Worm (Caenorhabditis elegans) whole organism, L4 larva: ENCODE results near the gene shw-1.

ENCODE experiments used
- F49E8.2 ChIP-seq: sonication (generic microtip); optimal IDR thresholded peaks from 2 replicates; lab custom pipeline; 2016; ENCODE audit warnings: missing compliant biosample characterization, mild to moderate bottlenecking, missing genetic modification characterization, borderline replicate concordance
- Y48G9A.11 ChIP-seq: fragments of 200-800 bp; sonication (Bioruptor generic); IDR thresholded peaks from 2 replicates; pipeline ENCODE4 v1.3.6; 2022; ENCODE audit warnings: missing genetic modification reagents, missing genetic modification characterization, missing compliant biosample characterization
- ama-1 ChIP-seq: fragments of 150-350 bp; optimal IDR thresholded peaks from 2 replicates; lab custom pipeline; 2014; ENCODE audit warnings: inconsistent platforms, mixed read lengths
- ceh-28 ChIP-seq: fragments of 150-350 bp; optimal IDR thresholded peaks from 2 replicates; lab custom pipeline; 2014; ENCODE audit warnings: missing biosample characterization, missing genetic modification reagents, missing genetic modification characterization
- ceh-44 ChIP-seq: fragments of 200-800 bp; sonication (Bioruptor generic); IDR thresholded peaks from 2 replicates; pipeline ENCODE4 v1.3.6; 2022; ENCODE audit warnings: missing genetic modification reagents, missing genetic modification characterization, missing compliant biosample characterization
- ctbp-1 ChIP-seq: fragments of 200-800 bp; sonication (Bioruptor generic); IDR thresholded peaks from 2 replicates; pipeline ENCODE4 v1.3.6; 2022; ENCODE audit warnings: missing genetic modification reagents, missing genetic modification characterization, missing compliant biosample characterization
- daf-16 ChIP-seq, 3 experiments: sonication (generic microtip); optimal IDR thresholded peaks; 2 replicates each; lab custom pipeline; 2016 to 2017; ENCODE audit warnings: missing genetic modification characterization in 3 of 3, missing genetic modification reagents in 3 of 3, mild to moderate bottlenecking in 2 of 3, missing compliant biosample characterization in 2 of 3, missing biosample characterization in 1 of 3, moderate library complexity in 1 of 3
- dmd-6 ChIP-seq: fragments of 200-800 bp; sonication (Bioruptor generic); IDR thresholded peaks from 2 replicates; pipeline ENCODE4 v1.3.6; 2022; ENCODE audit warnings: missing genetic modification reagents, missing genetic modification characterization, missing compliant biosample characterization
- dmd-9 ChIP-seq: fragments of 200-800 bp; sonication (Bioruptor generic); IDR thresholded peaks from 2 replicates; pipeline ENCODE4 v1.3.6; 2022; ENCODE audit warnings: missing genetic modification reagents, missing genetic modification characterization, missing compliant biosample characterization
- dve-1 ChIP-seq: sonication (generic microtip); optimal IDR thresholded peaks from 2 replicates; lab custom pipeline; 2017; ENCODE audit warnings: antibody characterized with exemption, mild to moderate bottlenecking, missing genetic modification characterization, missing compliant biosample characterization; ENCODE audit not compliant: insufficient read depth
- egl-27 ChIP-seq: sonication (generic microtip); optimal IDR thresholded peaks from 3 replicates; lab custom pipeline; 2017; ENCODE audit warnings: missing biosample characterization, missing genetic modification reagents, missing genetic modification characterization
- egl-43 ChIP-seq: fragments of 200-800 bp; sonication (Bioruptor generic); IDR thresholded peaks from 2 replicates; pipeline ENCODE4 v1.3.6; 2022; ENCODE audit warnings: missing genetic modification reagents, missing genetic modification characterization, missing compliant biosample characterization
- fos-1 ChIP-seq: fragments of 150-350 bp; optimal IDR thresholded peaks from 2 replicates; lab custom pipeline; 2014; ENCODE audit warnings: missing biosample characterization, missing genetic modification characterization
- hlh-11 ChIP-seq: fragments of 200-800 bp; sonication (Bioruptor generic); optimal IDR thresholded peaks from 2 replicates; lab custom pipeline; 2018; ENCODE audit warnings: mild to moderate bottlenecking, missing genetic modification characterization, missing compliant biosample characterization
- hlh-30 ChIP-seq: sonication (generic microtip); optimal IDR thresholded peaks from 2 replicates; lab custom pipeline; 2017; ENCODE audit warnings: antibody characterized with exemption, mild to moderate bottlenecking, missing genetic modification characterization, missing compliant biosample characterization; ENCODE audit not compliant: insufficient read depth
- lir-3 ChIP-seq: sonication (generic microtip); optimal IDR thresholded peaks from 2 replicates; lab custom pipeline; 2016; ENCODE audit warnings: mild to moderate bottlenecking, missing genetic modification characterization, missing compliant biosample characterization
- lsy-2 ChIP-seq, 2 experiments: fragments of 150-350 bp in 1 of 2; sonication (generic microtip) in 1 of 2; optimal IDR thresholded peaks; 2 replicates each; lab custom pipeline; 2014 to 2017; ENCODE audit warnings: missing biosample characterization in 2 of 2, missing genetic modification characterization in 2 of 2
- madf-9 ChIP-seq: fragments of 200-800 bp; sonication (Bioruptor generic); conservative IDR thresholded peaks from 2 replicates; pipeline ENCODE4 v1.3.6; 2022; ENCODE audit warnings: missing genetic modification reagents, missing genetic modification characterization, missing compliant biosample characterization
- mdl-1 ChIP-seq, 2 experiments: fragments of 150-350 bp in 1 of 2; sonication (generic microtip) in 1 of 2; optimal IDR thresholded peaks; 2 replicates each; lab custom pipeline; 2014 to 2017; ENCODE audit warnings: missing biosample characterization in 2 of 2, missing genetic modification characterization in 2 of 2
- mxl-3 ChIP-seq: fragments of 200-800 bp; sonication (Bioruptor generic); optimal IDR thresholded peaks from 2 replicates; lab custom pipeline; 2018; ENCODE audit warnings: mild to moderate bottlenecking, missing genetic modification characterization, missing compliant biosample characterization
- nhr-25 ChIP-seq: sonication (generic microtip); optimal IDR thresholded peaks from 2 replicates; lab custom pipeline; 2017; ENCODE audit warnings: missing genetic modification characterization, mild to moderate bottlenecking, missing compliant biosample characterization, antibody characterized with exemption, moderate library complexity, borderline replicate concordance; ENCODE audit not compliant: insufficient read depth
- nhr-28 ChIP-seq: fragments of 150-350 bp; optimal IDR thresholded peaks from 2 replicates; lab custom pipeline; 2014; ENCODE audit warnings: missing biosample characterization, missing genetic modification characterization
- nhr-41 ChIP-seq: fragments of 200-800 bp; sonication (Bioruptor generic); IDR thresholded peaks from 2 replicates; pipeline ENCODE4 v1.3.6; 2022; ENCODE audit warnings: missing genetic modification reagents, missing genetic modification characterization, missing compliant biosample characterization
- nhr-42 ChIP-seq: fragments of 200-800 bp; sonication (Bioruptor generic); IDR thresholded peaks from 2 replicates; pipeline ENCODE4 v1.3.6; 2022; ENCODE audit warnings: missing genetic modification characterization, missing compliant biosample characterization
- nhr-48 ChIP-seq: sonication (generic microtip); optimal IDR thresholded peaks from 2 replicates; lab custom pipeline; 2016; ENCODE audit warnings: mild to moderate bottlenecking, missing genetic modification characterization, missing compliant biosample characterization
- nhr-6 ChIP-seq: fragments of 150-350 bp; optimal IDR thresholded peaks from 2 replicates; lab custom pipeline; 2014; ENCODE audit warnings: missing biosample characterization, missing genetic modification characterization
- nhr-77 ChIP-seq: fragments of 150-350 bp; optimal IDR thresholded peaks from 2 replicates; lab custom pipeline; 2014; ENCODE audit warnings: missing biosample characterization, missing genetic modification characterization
- php-3 ChIP-seq: fragments of 200-800 bp; sonication (Bioruptor generic); IDR thresholded peaks from 2 replicates; pipeline ENCODE4 v1.3.6; 2022; ENCODE audit warnings: missing genetic modification reagents, missing genetic modification characterization, missing compliant biosample characterization
- saeg-2 ChIP-seq: fragments of 200-800 bp; sonication (Bioruptor generic); IDR thresholded peaks from 2 replicates; pipeline ENCODE4 v1.3.6; 2022; ENCODE audit warnings: missing genetic modification reagents, missing genetic modification characterization, missing compliant biosample characterization
- sdz-12 ChIP-seq: fragments of 200-800 bp; sonication (Bioruptor generic); optimal IDR thresholded peaks from 2 replicates; lab custom pipeline; 2018; ENCODE audit warnings: mild to moderate bottlenecking, missing genetic modification characterization, missing compliant biosample characterization
- tra-1 ChIP-seq: fragments of 200-800 bp; sonication (Bioruptor generic); IDR thresholded peaks from 2 replicates; pipeline ENCODE4 v1.3.6; 2022; ENCODE audit warnings: missing genetic modification reagents, missing genetic modification characterization, missing compliant biosample characterization
- unc-62 ChIP-seq, 3 experiments: fragments of 150-350 bp in 1 of 3; sonication (generic microtip); optimal IDR thresholded peaks in 2 of 3; peaks in 1 of 3; 1 replicate in 1 of 3; 2 replicates in 2 of 3; lab custom pipeline; 2014 to 2017; ENCODE audit warnings: missing biosample characterization in 3 of 3, missing genetic modification characterization in 3 of 3, missing genetic modification reagents in 3 of 3, missing genotype in 1 of 3

The shw-1 gene

DNA sequence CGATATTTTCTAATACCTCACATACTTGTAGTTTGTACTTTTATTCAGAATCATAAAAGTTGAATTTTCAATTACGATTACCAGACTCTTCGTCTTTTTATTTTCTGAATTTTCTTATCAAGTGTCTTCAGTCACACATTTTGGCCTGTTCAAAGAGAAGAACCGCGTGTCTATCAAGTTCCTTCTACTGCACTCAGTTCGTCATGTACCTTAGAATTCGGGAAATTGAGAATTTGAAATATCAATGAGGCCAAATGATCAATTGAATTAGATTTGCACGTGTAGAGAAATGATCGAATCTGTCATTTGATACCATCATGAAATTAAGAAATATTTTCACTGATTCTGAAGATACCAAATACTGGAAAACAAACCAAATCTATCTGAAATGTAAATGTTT, 57.7 kb downstream of the shw-1 start:
- TF ChIP-seq nhr-48 (tag; lab: Kevin White, UChicago) (peak; percentile 85), nhr-42 (GFP tag; lab: Robert Waterston, UW) (no peak), hlh-11 (peak; percentile 7), mdl-1 (tag; optimal IDR thresholded peaks at IDR 0.05; lab: Kevin White, UChicago) (peak in 1 of 2 experiments; percentile 34), unc-62 (GFP tag; optimal IDR thresholded peaks at IDR 0.05 in 1 of 2; lab: Kevin White, UChicago) (peak in 1 of 2 experiments; percentile 67), unc-62 (tag; optimal IDR thresholded peaks at IDR 0.05; lab: Kevin White, UChicago) (no peak), hlh-30 (tag; lab: Kevin White, UChicago) (peak; percentile 69), nhr-28 (tag; lab: Kevin White, UChicago) (peak; percentile 65), mxl-3 (GFP tag; lab: Kevin White, UChicago) (peak; percentile 75), Y48G9A.11 (GFP tag; lab: Robert Waterston, UW) (no peak), lir-3 (tag; lab: Kevin White, UChicago) (no peak), nhr-25 (tag; lab: Kevin White, UChicago) (peak; percentile 20), lsy-2 (tag; optimal IDR thresholded peaks at IDR 0.05; lab: Kevin White, UChicago) (peak in 1 of 2 experiments; percentile 8), dmd-6 (GFP tag; lab: Robert Waterston, UW) (peak; percentile 71), tra-1 (GFP tag; lab: Robert Waterston, UW) (no peak), fos-1 (tag; lab: Kevin White, UChicago) (no peak), dve-1 (tag; lab: Kevin White, UChicago) (peak; percentile 21), ceh-28 (tag; lab: Kevin White, UChicago) (no peak), saeg-2 (no peak)

DNA sequence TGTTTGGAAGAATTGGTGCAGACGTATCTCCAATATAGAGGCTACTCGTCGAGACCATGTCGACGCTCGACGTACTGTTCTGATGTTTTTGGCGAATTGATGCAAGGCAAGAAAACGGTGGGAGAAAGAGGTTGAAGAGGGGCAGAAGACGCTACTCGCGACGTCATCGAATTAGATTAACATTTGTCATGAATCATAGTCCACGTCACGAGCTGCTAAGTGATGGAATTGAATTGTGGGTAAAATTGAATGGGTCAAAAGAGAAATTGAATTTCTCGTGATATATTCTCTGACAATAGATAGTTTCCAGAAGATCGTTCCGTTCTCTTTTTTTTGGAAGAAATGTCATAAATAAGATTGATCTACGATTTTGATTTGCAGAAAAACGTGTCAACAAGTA, 61.6 kb downstream of the shw-1 start:
- peak in 1 of 2 experiments; percentile 7 for TF ChIP-seq unc-62 (GFP tag; optimal IDR thresholded peaks at IDR 0.05 in 1 of 2; lab: Kevin White, UChicago)
- TF ChIP-seq unc-62 (tag; optimal IDR thresholded peaks at IDR 0.05; lab: Kevin White, UChicago), result no peak
- TF ChIP-seq mxl-3 (GFP tag; lab: Kevin White, UChicago), result peak; percentile 27
- TF ChIP-seq nhr-25 (tag; lab: Kevin White, UChicago), result peak; percentile 2
- TF ChIP-seq hlh-11, result peak; percentile 50
- peak; percentile 48 for TF ChIP-seq dmd-6 (GFP tag; lab: Robert Waterston, UW)
- no peak for TF ChIP-seq ceh-44
- TF ChIP-seq php-3 (GFP tag; lab: Robert Waterston, UW), result no peak
- TF ChIP-seq nhr-28 (tag; lab: Kevin White, UChicago), result peak; percentile 12
- 0 out of 2 replicates have a peak, but pooled peaks have one; percentile 15 for TF ChIP-seq tra-1 (GFP tag; lab: Robert Waterston, UW)
- peak; percentile 70 for TF ChIP-seq hlh-30 (tag; lab: Kevin White, UChicago)
- no peak for TF ChIP-seq dmd-9 (GFP tag; lab: Robert Waterston, UW)

DNA sequence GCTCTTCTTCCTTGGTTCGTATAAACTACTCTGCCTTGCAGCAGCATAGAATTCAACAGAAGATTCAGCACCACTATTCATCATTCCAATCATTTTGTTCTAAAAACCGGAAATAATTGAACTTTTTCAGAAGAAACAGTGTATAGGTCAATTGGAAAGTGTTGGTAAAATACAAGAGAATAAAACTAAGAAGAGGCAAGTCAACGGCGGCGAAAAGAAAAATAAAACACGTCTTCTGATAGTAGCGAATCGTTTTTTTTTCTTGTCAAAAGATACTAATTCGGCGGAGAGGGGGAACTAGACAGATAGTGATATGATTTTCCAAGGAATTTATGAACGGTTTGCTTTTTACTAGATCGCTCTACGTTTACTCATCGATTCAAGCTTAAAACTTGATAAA, 62.2 kb downstream of the shw-1 start, which contains the start of gene F35C11.6:
F35C11.6 (minus strand) TSS at position 101 of the 400 bp plus-strand sequence.
- no peak for TF ChIP-seq F49E8.2 (tag; lab: Kevin White, UChicago)
- TF ChIP-seq nhr-6, result no peak
- no peak for TF ChIP-seq nhr-41 (GFP tag; lab: Robert Waterston, UW)
- no peak for TF ChIP-seq lsy-2 (tag; optimal IDR thresholded peaks at IDR 0.05; lab: Kevin White, UChicago)
- no peak for TF ChIP-seq lir-3 (tag; lab: Kevin White, UChicago)
- no peak for TF ChIP-seq sdz-12 (GFP tag; lab: Kevin White, UChicago)
- no peak for TF ChIP-seq nhr-77 (tag; lab: Kevin White, UChicago)
- no peak for TF ChIP-seq madf-9 (GFP tag; lab: Robert Waterston, UW)
- TF ChIP-seq daf-16 (GFP tag; optimal IDR thresholded peaks at IDR 0.05; lab: Kevin White, UChicago), result no peak
- no peak for TF ChIP-seq daf-16 (tag; optimal IDR thresholded peaks at IDR 0.05; lab: Kevin White, UChicago)
- no peak for TF ChIP-seq ctbp-1
- TF ChIP-seq egl-43, result no peak
- no peak for TF ChIP-seq egl-27 (tag; lab: Kevin White, UChicago)
- TF ChIP-seq ama-1 (lab: Kevin White, UChicago), result no peak
